Fruit fly (Drosophila melanogaster) whole organism, wandering third instar larva: Measurements from ENCODE around the gene RpL21.

Experiments used
- Abd-B ChIP-seq: fragments of >200 bp; optimal IDR thresholded peaks from 2 replicates; lab custom pipeline; 2017; ENCODE audit warnings: missing biosample characterization, missing genetic modification characterization
- CG32264 ChIP-seq: fragments of 200-800 bp; sonication (Bioruptor generic); optimal IDR thresholded peaks from 2 replicates; lab custom pipeline; 2016; ENCODE audit warnings: missing biosample characterization, missing genetic modification characterization
- CG9705 ChIP-seq: fragments of 200-800 bp; sonication (Bioruptor generic); optimal IDR thresholded peaks from 2 replicates; lab custom pipeline; 2018; ENCODE audit warnings: missing biosample characterization, mild to moderate bottlenecking, missing genetic modification characterization
- CrebA ChIP-seq: fragments of 200-800 bp; sonication (Bioruptor generic); optimal IDR thresholded peaks from 2 replicates; lab custom pipeline; 2016; ENCODE audit warnings: missing biosample characterization, mild to moderate bottlenecking, missing genetic modification characterization, borderline replicate concordance
- Dfd ChIP-seq: fragments of >200 bp; optimal IDR thresholded peaks from 2 replicates; lab custom pipeline; 2017; ENCODE audit warnings: missing biosample characterization, missing genetic modification characterization
- Dif ChIP-seq: fragments of 200-275, 200-300 bp; sonication (Bioruptor generic); optimal IDR thresholded peaks from 2 replicates; lab custom pipeline; 2018; ENCODE audit warnings: missing biosample characterization, missing genetic modification characterization; ENCODE audit not compliant: partially characterized antibody
- GATAd ChIP-seq: sonication (Bioruptor generic); optimal IDR thresholded peaks from 2 replicates; lab custom pipeline; 2016; ENCODE audit warnings: missing biosample characterization, missing genetic modification characterization
- HLH106 ChIP-seq: fragments of 200-800 bp; optimal IDR thresholded peaks from 3 replicates; lab custom pipeline; 2019; ENCODE audit warnings: missing biosample characterization, mild to moderate bottlenecking, missing genetic modification characterization, moderate library complexity
- Hr78 ChIP-seq: fragments of >200 bp; optimal IDR thresholded peaks from 2 replicates; lab custom pipeline; 2017; ENCODE audit warnings: missing biosample characterization, missing genetic modification characterization
- Hr83 ChIP-seq: fragments of 200-300 bp; sonication (Bioruptor generic); optimal IDR thresholded peaks from 2 replicates; lab custom pipeline; 2016; ENCODE audit warnings: missing biosample characterization, mild to moderate bottlenecking, missing genetic modification characterization, moderate library complexity; ENCODE audit not compliant: poor library complexity, severe bottlenecking
- Jra ChIP-seq: sonication (Bioruptor generic); optimal IDR thresholded peaks from 2 replicates; lab custom pipeline; 2016; ENCODE audit warnings: missing biosample characterization, missing genetic modification characterization
- Mio ChIP-seq: sonication (Bioruptor generic); optimal IDR thresholded peaks from 2 replicates; lab custom pipeline; 2016; ENCODE audit warnings: missing biosample characterization, missing genetic modification characterization
- Myc ChIP-seq: fragments of >200 bp; optimal IDR thresholded peaks from 2 replicates; lab custom pipeline; 2017
- N ChIP-seq: fragments of >200 bp; optimal IDR thresholded peaks from 2 replicates; lab custom pipeline; 2018; ENCODE audit warnings: missing biosample characterization, missing external identifiers, missing genetic modification characterization
- OdsH ChIP-seq: fragments of 200-800 bp; sonication (Bioruptor generic); optimal IDR thresholded peaks from 2 replicates; lab custom pipeline; 2016; ENCODE audit warnings: missing biosample characterization, mild to moderate bottlenecking, missing genetic modification characterization
- Rel ChIP-seq, 2 experiments: fragments of 200-800 bp; sonication (Bioruptor generic) in 1 of 2; optimal IDR thresholded peaks; 2 replicates in 1 of 2; 3 replicates in 1 of 2; lab custom pipeline; 2016 to 2019; ENCODE audit warnings: mild to moderate bottlenecking in 2 of 2, missing biosample characterization in 2 of 2, missing genetic modification characterization in 2 of 2, moderate library complexity in 1 of 2
- Sp1 ChIP-seq: fragments of 200-800 bp; sonication (Bioruptor generic); optimal IDR thresholded peaks from 3 replicates; lab custom pipeline; 2019; ENCODE audit warnings: missing biosample characterization, mild to moderate bottlenecking, missing genetic modification characterization, moderate library complexity
- Vsx2 ChIP-seq: fragments of 200-300, 225-300 bp; sonication (Bioruptor generic); optimal IDR thresholded peaks from 2 replicates; lab custom pipeline; 2018; ENCODE audit warnings: missing biosample characterization, missing genetic modification characterization; ENCODE audit not compliant: partially characterized antibody
- br ChIP-seq: fragments of 200-800 bp; sonication (Bioruptor generic); optimal IDR thresholded peaks from 2 replicates; lab custom pipeline; 2016; ENCODE audit warnings: missing biosample characterization, missing genetic modification characterization
- brk ChIP-seq: fragments of 200-800 bp; sonication (Bioruptor generic); optimal IDR thresholded peaks from 2 replicates; lab custom pipeline; 2016; ENCODE audit warnings: missing biosample characterization, mild to moderate bottlenecking, missing genetic modification characterization
- dl ChIP-seq, 2 experiments: fragments of 175-275, 200-275 bp in 1 of 2; fragments of 200-275 bp in 1 of 2; sonication (Bioruptor generic); optimal IDR thresholded peaks; lab custom pipeline; 2018; ENCODE audit warnings: mild to moderate bottlenecking in 2 of 2, missing biosample characterization in 2 of 2, missing genetic modification characterization in 2 of 2, moderate library complexity in 2 of 2; ENCODE audit not compliant: partially characterized antibody in 2 of 2, insufficient read depth in 1 of 2
- dmrt93B ChIP-seq: fragments of 200-800 bp; sonication (Bioruptor generic); optimal IDR thresholded peaks from 2 replicates; lab custom pipeline; 2018; ENCODE audit warnings: missing biosample characterization, mild to moderate bottlenecking, missing genetic modification characterization
- dsf ChIP-seq: sonication (Bioruptor generic); optimal IDR thresholded peaks from 2 replicates; lab custom pipeline; 2016; ENCODE audit warnings: missing biosample characterization, missing genetic modification characterization, borderline replicate concordance
- ey ChIP-seq: fragments of 200-800 bp; sonication (Bioruptor generic); optimal IDR thresholded peaks from 2 replicates; lab custom pipeline; 2016; ENCODE audit warnings: missing biosample characterization, missing genetic modification characterization
- foxo ChIP-seq, 2 experiments: fragments of 200-800 bp; sonication (Bioruptor generic); optimal IDR thresholded peaks; 2 replicates in 1 of 2; 3 replicates in 1 of 2; lab custom pipeline; 2016 to 2017; ENCODE audit warnings: missing biosample characterization in 2 of 2, missing genetic modification characterization in 2 of 2
- fru ChIP-seq: fragments of 200-800 bp; sonication (Bioruptor generic); optimal IDR thresholded peaks from 3 replicates; lab custom pipeline; 2016; ENCODE audit warnings: missing biosample characterization, mild to moderate bottlenecking, missing genetic modification characterization
- h ChIP-seq: fragments of 200-800 bp; sonication (Bioruptor generic); optimal IDR thresholded peaks from 3 replicates; lab custom pipeline; 2016; ENCODE audit warnings: missing biosample characterization, mild to moderate bottlenecking, missing genetic modification characterization
- jim ChIP-seq: fragments of 175-275, 200-325 bp; sonication (Bioruptor generic); optimal IDR thresholded peaks from 2 replicates; lab custom pipeline; 2016; ENCODE audit warnings: missing biosample characterization, mild to moderate bottlenecking, missing genetic modification characterization
- lola ChIP-seq: fragments of >200 bp; optimal IDR thresholded peaks from 2 replicates; lab custom pipeline; 2017; ENCODE audit warnings: missing biosample characterization, missing genetic modification characterization
- pan ChIP-seq: fragments of >200 bp; optimal IDR thresholded peaks from 2 replicates; lab custom pipeline; 2017
- psq ChIP-seq: fragments of 200-800 bp; sonication (Bioruptor generic); optimal IDR thresholded peaks from 3 replicates; lab custom pipeline; 2017; ENCODE audit warnings: missing biosample characterization, mild to moderate bottlenecking, missing genetic modification characterization, moderate library complexity
- rgr ChIP-seq: fragments of 200-800 bp; sonication (Bioruptor generic); optimal IDR thresholded peaks from 3 replicates; lab custom pipeline; 2016; ENCODE audit warnings: missing biosample characterization, mild to moderate bottlenecking, missing genetic modification characterization
- sage ChIP-seq: fragments of 200-800 bp; sonication (Bioruptor generic); optimal IDR thresholded peaks from 2 replicates; lab custom pipeline; 2016; ENCODE audit warnings: missing biosample characterization, mild to moderate bottlenecking, missing genetic modification characterization
- sv ChIP-seq: fragments of 200-800 bp; sonication (Bioruptor generic); optimal IDR thresholded peaks from 3 replicates; lab custom pipeline; 2016; ENCODE audit warnings: missing biosample characterization, missing genetic modification characterization
- tai ChIP-seq: sonication (Bioruptor generic); optimal IDR thresholded peaks from 2 replicates; lab custom pipeline; 2016; ENCODE audit warnings: missing biosample characterization, missing genetic modification characterization
- usp ChIP-seq: fragments of >200 bp; optimal IDR thresholded peaks from 2 replicates; lab custom pipeline; 2017; ENCODE audit warnings: missing biosample characterization, missing genetic modification characterization
- woc ChIP-seq: sonication (Bioruptor generic); optimal IDR thresholded peaks from 2 replicates; lab custom pipeline; 2016; ENCODE audit warnings: missing biosample characterization, mild to moderate bottlenecking, missing genetic modification characterization

The RpL21 gene

DNA sequence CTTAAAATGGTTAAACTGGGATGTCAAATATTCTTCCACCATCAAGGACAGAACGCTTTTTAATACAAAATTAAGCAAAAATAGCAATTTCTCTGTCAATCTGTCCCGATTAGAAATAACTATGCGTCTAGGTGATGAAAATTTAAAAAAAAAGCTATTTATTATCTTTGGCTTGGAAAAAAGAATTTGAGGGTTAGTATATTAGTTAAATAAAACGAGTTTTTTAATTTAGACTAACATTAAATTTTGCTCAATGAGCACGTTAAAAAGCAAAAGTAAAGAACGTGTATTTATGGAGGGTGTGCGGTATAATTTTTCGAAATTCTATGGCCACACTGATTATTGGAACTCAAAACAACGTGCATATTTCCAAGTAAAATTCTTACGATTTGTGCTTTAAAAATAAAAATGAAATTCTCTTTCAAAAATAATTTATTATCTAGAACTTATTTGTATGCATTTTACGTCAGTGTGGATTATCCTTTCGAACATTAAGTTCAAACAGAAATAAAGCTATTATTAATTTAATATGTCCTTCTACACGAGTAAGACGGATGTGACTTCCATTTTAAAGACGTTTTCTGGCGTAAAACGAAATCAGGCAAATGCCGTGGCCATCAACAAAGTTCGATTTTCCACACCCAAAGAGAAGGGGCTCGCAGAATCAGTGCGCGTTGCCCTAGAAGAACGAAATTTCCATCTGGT lies 2.0 kb upstream of the RpL21 start, which contains the start of gene Tif-IA:
Gene Tif-IA (plus strand): TSS at position 307 of the 705 bp plus-strand sequence.
- no peak for TF ChIP-seq sage (GFP tag; lab: Kevin White, UChicago)
- no peak for TF ChIP-seq foxo (GFP tag; optimal IDR thresholded peaks at IDR 0.05; lab: Kevin White, UChicago)
- TF ChIP-seq N (GFP tag; lab: Kevin White, UChicago), result peak; percentile 29
- TF ChIP-seq Vsx2 (GFP tag; lab: Kevin White, UChicago), result no peak
- no peak for TF ChIP-seq br (GFP tag; lab: Kevin White, UChicago)
- no peak for TF ChIP-seq Jra (GFP tag; lab: Kevin White, UChicago)
- TF ChIP-seq Myc (lab: Kevin White, UChicago), result peak; percentile 24
- no peak for TF ChIP-seq lola (GFP tag; lab: Kevin White, UChicago)
- no peak for TF ChIP-seq Abd-B (GFP tag; lab: Kevin White, UChicago)
- TF ChIP-seq Rel (GFP tag; optimal IDR thresholded peaks at IDR 0.05; lab: Kevin White, UChicago), result no peak
- no peak for TF ChIP-seq Rel (tag; optimal IDR thresholded peaks at IDR 0.05; lab: Kevin White, UChicago)
- no peak for TF ChIP-seq brk
- no peak for TF ChIP-seq Dfd
- TF ChIP-seq woc, result peak; percentile 31
- TF ChIP-seq, all 38 proteins: peak for 3

DNA sequence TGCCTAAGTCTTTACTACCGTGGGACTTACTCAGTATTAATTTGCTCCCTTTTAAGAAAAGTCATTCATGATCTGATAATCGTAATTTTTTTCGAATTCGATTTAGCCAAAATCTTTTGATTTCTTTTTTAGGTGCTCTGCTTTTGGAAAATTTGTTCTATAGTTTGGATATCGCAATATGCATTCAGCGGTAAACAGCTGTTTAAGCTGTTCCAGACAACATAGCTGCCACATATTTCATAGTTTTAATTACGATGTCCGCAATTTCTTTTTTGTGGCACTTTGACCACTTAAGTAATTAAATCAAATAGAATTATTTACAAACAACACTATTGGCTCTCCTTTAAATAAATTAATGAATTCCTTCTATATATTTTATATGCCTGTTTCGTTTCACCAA lies 555 bp upstream of the RpL21 start:
- TF ChIP-seq CrebA (GFP tag; lab: Kevin White, UChicago) (no peak), OdsH (GFP tag; lab: Kevin White, UChicago) (no peak), brk (no peak), sage (GFP tag; lab: Kevin White, UChicago) (no peak), Vsx2 (GFP tag; lab: Kevin White, UChicago) (no peak), fru (GFP tag; lab: Kevin White, UChicago) (no peak), psq (no peak), br (GFP tag; lab: Kevin White, UChicago) (no peak), N (GFP tag; lab: Kevin White, UChicago) (no peak), tai (GFP tag; lab: Kevin White, UChicago) (no peak), jim (no peak)

DNA sequence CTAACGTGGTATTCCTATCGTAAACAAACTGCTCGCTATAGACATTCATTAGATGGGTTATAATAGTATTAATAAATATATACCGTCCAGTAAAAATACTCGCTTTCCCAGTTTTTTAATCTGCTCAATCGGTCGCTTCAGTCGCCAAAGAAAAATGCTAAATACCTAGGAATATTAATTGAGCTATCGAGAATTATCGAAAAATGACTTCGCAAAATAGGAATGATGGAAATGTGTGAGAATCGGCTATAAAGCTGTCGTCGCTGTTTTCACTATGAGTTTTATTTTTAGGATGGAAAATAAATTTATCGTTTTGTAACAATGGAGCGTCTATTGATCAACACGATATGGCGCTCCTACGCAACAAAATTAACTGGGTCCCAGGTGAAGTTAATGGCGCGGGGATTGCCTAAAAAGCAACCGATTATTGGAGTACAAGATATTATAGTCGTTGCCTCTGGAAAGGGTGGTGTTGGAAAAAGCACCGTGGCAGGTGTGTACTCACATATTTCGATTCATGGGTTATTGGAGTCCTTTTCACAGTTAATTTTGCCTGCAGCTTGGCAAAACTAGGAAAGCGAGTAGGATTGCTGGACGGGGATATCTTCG lies 8.0 kb downstream of the RpL21 start, which contains the start of gene Nubpl:
Gene Nubpl (plus strand): TSS at position 306 of the 609 bp plus-strand sequence.
- TF ChIP-seq woc (peak; percentile 64), lola (GFP tag; lab: Kevin White, UChicago) (peak; percentile 47), dsf (GFP tag; lab: Kevin White, UChicago) (no peak), Hr83 (GFP tag; lab: Kevin White, UChicago) (no peak), N (GFP tag; lab: Kevin White, UChicago) (peak; percentile 90), br (GFP tag; lab: Kevin White, UChicago) (no peak), Sp1 (no peak), tai (GFP tag; lab: Kevin White, UChicago) (no peak), Mio (GFP tag; lab: Kevin White, UChicago) (no peak), Dif (GFP tag; lab: Kevin White, UChicago) (no peak), jim (no peak), usp (no peak), CG32264 (GFP tag; lab: Kevin White, UChicago) (no peak), HLH106 (no peak), OdsH (GFP tag; lab: Kevin White, UChicago) (no peak), Hr78 (peak; percentile 28), sage (GFP tag; lab: Kevin White, UChicago) (no peak), dmrt93B (GFP tag; lab: Kevin White, UChicago) (no peak), dl (GFP tag; optimal IDR thresholded peaks at IDR 0.05; lab: Kevin White, UChicago; ENCODE audit: insufficient read depth in 1 of 2, partially characterized antibody in 2 of 2) (no peak), Vsx2 (GFP tag; lab: Kevin White, UChicago) (no peak), ey (no peak), h (GFP tag; lab: Kevin White, UChicago) (no peak), Jra (GFP tag; lab: Kevin White, UChicago) (no peak), rgr (no peak), pan (lab: Kevin White, UChicago) (no peak), CG9705 (no peak), GATAd (no peak), psq (no peak), Rel (GFP tag; optimal IDR thresholded peaks at IDR 0.05; lab: Kevin White, UChicago) (no peak), Rel (tag; optimal IDR thresholded peaks at IDR 0.05; lab: Kevin White, UChicago) (no peak), sv (GFP tag; lab: Kevin White, UChicago) (no peak), CrebA (GFP tag; lab: Kevin White, UChicago) (no peak), Abd-B (GFP tag; lab: Kevin White, UChicago) (no peak), foxo (GFP tag; optimal IDR thresholded peaks at IDR 0.05; lab: Kevin White, UChicago) (no peak)
